Worm (Caenorhabditis elegans) whole organism, L2 larva: ENCODE data around the gene clec-182.

Source experiments
- C34F6.9 ChIP-seq: fragments of 150-350 bp; optimal IDR thresholded peaks from 2 replicates; lab custom pipeline; 2014; ENCODE audit warnings: missing biosample characterization, missing genetic modification characterization
- F13H6.1 ChIP-seq: sonication (generic microtip); optimal IDR thresholded peaks from 2 replicates; lab custom pipeline; 2016; ENCODE audit warnings: missing genetic modification characterization, missing compliant biosample characterization
- Y55F3AM.14 ChIP-seq: fragments of 200-800 bp; sonication (Bioruptor generic); optimal IDR thresholded peaks from 2 replicates; lab custom pipeline; 2018; ENCODE audit warnings: mild to moderate bottlenecking, missing genetic modification characterization, missing compliant biosample characterization
- ZK546.5 ChIP-seq: sonication (generic microtip); optimal IDR thresholded peaks from 2 replicates; lab custom pipeline; 2017; ENCODE audit warnings: missing biosample characterization, missing genetic modification characterization
- alr-1 ChIP-seq: fragments of 150-350 bp; optimal IDR thresholded peaks from 2 replicates; lab custom pipeline; 2014; ENCODE audit warnings: missing biosample characterization, missing genetic modification characterization
- aly-2 ChIP-seq: fragments of 150-350 bp; optimal IDR thresholded peaks from 2 replicates; lab custom pipeline; 2014; ENCODE audit warnings: missing biosample characterization, missing genetic modification characterization
- ama-1 ChIP-seq: fragments of 150-350 bp; optimal IDR thresholded peaks from 2 replicates; lab custom pipeline; 2018; ENCODE audit warnings: inconsistent platforms
- blmp-1 ChIP-seq: sonication (generic microtip); optimal IDR thresholded peaks from 2 replicates; lab custom pipeline; 2017; ENCODE audit warnings: missing genetic modification characterization, mild to moderate bottlenecking, missing compliant biosample characterization, antibody characterized with exemption, moderate library complexity; ENCODE audit not compliant: insufficient read depth
- ceh-16 ChIP-seq: fragments of 150-350 bp; optimal IDR thresholded peaks from 2 replicates; lab custom pipeline; 2014; ENCODE audit warnings: missing biosample characterization, missing genetic modification characterization
- crh-2 ChIP-seq: sonication (generic microtip); optimal IDR thresholded peaks from 2 replicates; lab custom pipeline; 2017; ENCODE audit warnings: missing biosample characterization, missing genetic modification characterization
- egl-27 ChIP-seq: sonication (generic microtip); optimal IDR thresholded peaks from 3 replicates; lab custom pipeline; 2017; ENCODE audit warnings: missing biosample characterization, missing genetic modification reagents, missing genetic modification characterization
- elt-1 ChIP-seq: fragments of 150-350 bp; optimal IDR thresholded peaks from 2 replicates; lab custom pipeline; 2014; ENCODE audit warnings: missing biosample characterization, missing genetic modification characterization
- fos-1 ChIP-seq: fragments of 150-350 bp; optimal IDR thresholded peaks from 2 replicates; lab custom pipeline; 2014; ENCODE audit warnings: missing biosample characterization, missing genetic modification characterization
- gmeb-1 ChIP-seq: fragments of 150-350 bp; optimal IDR thresholded peaks from 2 replicates; lab custom pipeline; 2014; ENCODE audit warnings: missing biosample characterization, missing genetic modification characterization
- lin-11 ChIP-seq: fragments of 150-350 bp; sonication (generic microtip); optimal IDR thresholded peaks from 2 replicates; lab custom pipeline; 2014; ENCODE audit warnings: missing biosample characterization, missing genetic modification characterization, inconsistent platforms, mixed read lengths
- lin-13 ChIP-seq: fragments of 150-350 bp; optimal IDR thresholded peaks from 2 replicates; lab custom pipeline; 2014; ENCODE audit warnings: missing biosample characterization, missing genetic modification reagents, missing genetic modification characterization
- lsy-2 ChIP-seq, 2 experiments: fragments of 150-350 bp in 1 of 2; sonication (generic microtip) in 1 of 2; optimal IDR thresholded peaks; 2 replicates each; lab custom pipeline; 2014 to 2017; ENCODE audit warnings: missing biosample characterization in 2 of 2, missing genetic modification characterization in 2 of 2
- mbf-1 ChIP-seq: sonication (generic microtip); optimal IDR thresholded peaks from 2 replicates; lab custom pipeline; 2017; ENCODE audit warnings: missing biosample characterization, missing genetic modification characterization
- mdl-1 ChIP-seq, 2 experiments: fragments of 150-350 bp in 1 of 2; sonication (generic microtip) in 1 of 2; optimal IDR thresholded peaks; 2 replicates each; lab custom pipeline; 2017; ENCODE audit warnings: missing biosample characterization in 2 of 2, missing genetic modification characterization in 2 of 2
- nhr-10 ChIP-seq: sonication (generic microtip); optimal IDR thresholded peaks from 2 replicates; lab custom pipeline; 2017; ENCODE audit warnings: missing biosample characterization, missing genetic modification characterization
- nhr-11 ChIP-seq: fragments of 150-350 bp; optimal IDR thresholded peaks from 2 replicates; lab custom pipeline; 2014; ENCODE audit warnings: missing biosample characterization, missing genetic modification characterization
- nhr-12 ChIP-seq: fragments of 150-350 bp; optimal IDR thresholded peaks from 2 replicates; lab custom pipeline; 2014; ENCODE audit warnings: missing biosample characterization, missing genetic modification characterization
- nhr-129 ChIP-seq: fragments of 150-350 bp; optimal IDR thresholded peaks from 2 replicates; lab custom pipeline; 2014; ENCODE audit warnings: missing biosample characterization, missing genetic modification characterization
- nhr-21 ChIP-seq: fragments of 150-350 bp; optimal IDR thresholded peaks from 2 replicates; lab custom pipeline; 2014; ENCODE audit warnings: missing biosample characterization, missing genetic modification characterization
- nhr-25 ChIP-seq: fragments of 150-350 bp; sonication (generic microtip); optimal IDR thresholded peaks from 3 replicates; lab custom pipeline; 2014; ENCODE audit warnings: missing biosample characterization, missing genetic modification characterization
- nhr-6 ChIP-seq: fragments of 150-350 bp; optimal IDR thresholded peaks from 2 replicates; lab custom pipeline; 2014; ENCODE audit warnings: missing biosample characterization, missing genetic modification characterization
- nhr-77 ChIP-seq: fragments of 150-350 bp; optimal IDR thresholded peaks from 2 replicates; lab custom pipeline; 2014; ENCODE audit warnings: missing biosample characterization, missing genetic modification characterization
- sem-4 ChIP-seq: fragments of 150-350 bp; optimal IDR thresholded peaks from 2 replicates; lab custom pipeline; 2014; ENCODE audit warnings: missing biosample characterization, missing genetic modification reagents, missing genetic modification characterization
- skn-1 ChIP-seq: sonication (generic microtip); optimal IDR thresholded peaks from 2 replicates; lab custom pipeline; 2017; ENCODE audit warnings: missing biosample characterization, missing genetic modification characterization
- sma-3 ChIP-seq: sonication (generic microtip); optimal IDR thresholded peaks from 2 replicates; lab custom pipeline; 2016; ENCODE audit warnings: missing genetic modification reagents, missing genetic modification characterization, missing compliant biosample characterization
- sma-9 ChIP-seq, 2 experiments: fragments of 150-350 bp in 1 of 2; sonication (generic microtip) in 1 of 2; optimal IDR thresholded peaks; 2 replicates each; lab custom pipeline; 2014 to 2016; ENCODE audit warnings: missing genetic modification characterization in 2 of 2, mild to moderate bottlenecking in 1 of 2, missing biosample characterization in 1 of 2, missing compliant biosample characterization in 1 of 2, missing genetic modification reagents in 1 of 2, moderate library complexity in 1 of 2
- unc-39 ChIP-seq: fragments of 150-350 bp; optimal IDR thresholded peaks from 2 replicates; lab custom pipeline; 2014; ENCODE audit warnings: missing biosample characterization, missing genetic modification characterization
- unc-55 ChIP-seq: fragments of 150-350 bp; sonication (generic microtip); optimal IDR thresholded peaks from 3 replicates; lab custom pipeline; 2014; ENCODE audit warnings: missing biosample characterization, missing genetic modification reagents, missing genetic modification characterization
- unc-62 ChIP-seq: fragments of 150-350 bp; optimal IDR thresholded peaks from 2 replicates; lab custom pipeline; 2014; ENCODE audit warnings: missing biosample characterization, missing genetic modification reagents, missing genetic modification characterization
- zag-1 ChIP-seq: fragments of 150-350 bp; optimal IDR thresholded peaks from 2 replicates; lab custom pipeline; 2014; ENCODE audit warnings: missing biosample characterization, missing genetic modification characterization
- ztf-1 ChIP-seq: fragments of 200-800 bp; sonication (Bioruptor generic); conservative IDR thresholded peaks from 2 replicates; pipeline ENCODE4 v1.3.6; 2022; ENCODE audit warnings: missing genetic modification characterization, missing compliant biosample characterization
- ztf-4 ChIP-seq: fragments of 150-350 bp; optimal IDR thresholded peaks from 2 replicates; lab custom pipeline; 2014; ENCODE audit warnings: missing biosample characterization, missing genetic modification characterization

The clec-182 gene

ce11 chrIV:8830591-8830990 is 32.4 kb upstream of the clec-182 start, which contains the start of gene T28C6.8:
Gene T28C6.8 (minus strand): TSS chrIV:8830727.
- TF ChIP-seq alr-1 (tag; lab: Kevin White, UChicago), result no peak
- peak; percentile 63 for TF ChIP-seq blmp-1
- peak; percentile 69 for TF ChIP-seq sma-3 (GFP tag; lab: Kevin White, UChicago)
- peak; percentile 42 for TF ChIP-seq gmeb-1 (tag; lab: Kevin White, UChicago)
- TF ChIP-seq F13H6.1 (tag; lab: Kevin White, UChicago), result no peak
- TF ChIP-seq fos-1 (tag; lab: Kevin White, UChicago), result peak; percentile 65
- peak; percentile 65 for TF ChIP-seq nhr-21 (tag; lab: Kevin White, UChicago)
- no peak for TF ChIP-seq Y55F3AM.14 (GFP tag; lab: Kevin White, UChicago)
- TF ChIP-seq nhr-12, result no peak
- TF ChIP-seq crh-2, result peak; percentile 37
- TF ChIP-seq sma-9 (GFP tag; optimal IDR thresholded peaks at IDR 0.05; lab: Kevin White, UChicago), result peak; percentile 60
- TF ChIP-seq sma-9 (tag; optimal IDR thresholded peaks at IDR 0.05; lab: Kevin White, UChicago), result no peak
- peak in 1 of 2 experiments; percentile 22 for TF ChIP-seq mdl-1 (tag; optimal IDR thresholded peaks at IDR 0.05; lab: Kevin White, UChicago)
- TF ChIP-seq nhr-25, result peak; percentile 66
- TF ChIP-seq nhr-129, result peak; percentile 70
- no peak for TF ChIP-seq mbf-1 (tag; lab: Kevin White, UChicago)
- no peak for TF ChIP-seq nhr-10

DNA sequence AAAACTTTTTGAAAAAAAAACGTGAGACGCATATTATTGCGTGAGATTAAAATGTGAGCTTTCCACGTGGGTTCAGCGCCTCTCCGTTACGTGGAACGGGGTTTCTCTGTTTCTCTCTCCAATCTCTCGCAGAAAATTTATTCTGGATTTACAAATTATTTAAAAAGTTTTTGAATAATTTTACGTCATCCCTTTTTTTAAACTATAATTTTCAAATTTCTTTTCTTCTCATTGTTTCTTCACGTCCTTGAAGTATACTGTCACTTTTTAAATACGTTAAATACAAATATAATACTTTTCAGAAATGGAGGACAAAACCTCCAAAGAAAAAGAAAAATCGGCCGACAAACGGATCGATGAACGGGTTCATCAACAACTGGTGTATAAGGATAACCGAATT is 29.3 kb upstream of the clec-182 start, which contains the start of gene T28C6.7:
Gene T28C6.7 (plus strand): TSS at position 301 of the 400 bp plus-strand sequence.
- TF ChIP-seq egl-27 (tag; lab: Kevin White, UChicago), result no peak
- no peak for TF ChIP-seq nhr-6 (tag; lab: Kevin White, UChicago)
- no peak for TF ChIP-seq sma-9 (GFP tag; optimal IDR thresholded peaks at IDR 0.05; lab: Kevin White, UChicago)
- TF ChIP-seq sma-9 (tag; optimal IDR thresholded peaks at IDR 0.05; lab: Kevin White, UChicago), result no peak

DNA sequence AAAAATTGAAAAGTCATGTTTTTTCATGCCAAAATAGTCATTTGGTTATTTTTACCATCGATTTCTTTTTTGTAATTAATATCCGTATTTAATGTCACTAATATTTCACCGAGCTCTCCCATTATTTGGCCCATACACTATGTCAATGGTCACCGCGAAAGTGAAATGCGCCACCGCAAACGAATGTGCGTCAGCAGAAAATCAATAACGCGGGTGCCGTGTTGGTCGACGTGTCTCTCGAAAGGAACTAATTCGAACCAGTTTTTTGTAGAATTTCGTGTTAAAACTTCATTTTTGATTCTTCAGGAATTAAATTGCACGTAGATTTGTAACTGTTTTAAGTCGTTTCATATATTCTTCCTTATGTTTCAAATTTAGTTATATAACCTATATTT is 28.4 kb upstream of the clec-182 start:
- TF ChIP-seq sma-9 (GFP tag; optimal IDR thresholded peaks at IDR 0.05; lab: Kevin White, UChicago) (peak; percentile 23), sma-9 (tag; optimal IDR thresholded peaks at IDR 0.05; lab: Kevin White, UChicago) (no peak), nhr-11 (no peak), unc-39 (tag; lab: Kevin White, UChicago) (no peak), unc-55 (peak; percentile 40), blmp-1 (peak; percentile 57), ceh-16 (tag; lab: Kevin White, UChicago) (peak; percentile 1), egl-27 (tag; lab: Kevin White, UChicago) (no peak), gmeb-1 (tag; lab: Kevin White, UChicago) (no peak), sma-3 (GFP tag; lab: Kevin White, UChicago) (no peak), elt-1 (tag; lab: Kevin White, UChicago) (no peak), nhr-129 (peak; percentile 24), F13H6.1 (tag; lab: Kevin White, UChicago) (no peak), ztf-4 (tag; lab: Kevin White, UChicago) (no peak), ztf-1 (GFP tag; lab: Robert Waterston, UW) (no peak), nhr-10 (no peak), ama-1 (no peak), skn-1 (tag; lab: Kevin White, UChicago) (no peak), sem-4 (peak; percentile 21), nhr-25 (peak; percentile 10), lsy-2 (tag; optimal IDR thresholded peaks at IDR 0.05; lab: Kevin White, UChicago) (peak in 1 of 2 experiments; percentile 61), lin-11 (tag; lab: Kevin White, UChicago) (no peak), fos-1 (tag; lab: Kevin White, UChicago) (peak; percentile 48)

ce11 chrIV:8825997-8826605 is 27.9 kb upstream of the clec-182 start:
- TF ChIP-seq lsy-2 (tag; optimal IDR thresholded peaks at IDR 0.05; lab: Kevin White, UChicago) (no peak), aly-2 (tag; lab: Kevin White, UChicago) (peak; percentile 3), nhr-77 (tag; lab: Kevin White, UChicago) (no peak), ZK546.5 (tag; lab: Kevin White, UChicago) (no peak), C34F6.9 (no peak), sma-3 (GFP tag; lab: Kevin White, UChicago) (peak; percentile 38), elt-1 (tag; lab: Kevin White, UChicago) (no peak), zag-1 (tag; lab: Kevin White, UChicago) (no peak), lin-13 (peak; percentile 58), nhr-25 (peak; percentile 38), unc-62 (GFP tag; lab: Kevin White, UChicago) (no peak), nhr-129 (no peak), nhr-21 (tag; lab: Kevin White, UChicago) (peak; percentile 30)
